Worm (Caenorhabditis elegans) whole organism, late embryonic: ENCODE results near the gene Y41E3.1.

Experiments
- K09A11.1 ChIP-seq: sonication (generic microtip); optimal IDR thresholded peaks from 2 replicates; lab custom pipeline; 2017; ENCODE audit warnings: antibody characterized with exemption, mild to moderate bottlenecking, missing genetic modification characterization, missing compliant biosample characterization; ENCODE audit not compliant: insufficient read depth
- T23F11.4 ChIP-seq: fragments of 200-800 bp; sonication (Bioruptor generic); optimal IDR thresholded peaks from 2 replicates; lab custom pipeline; 2018; ENCODE audit warnings: mild to moderate bottlenecking, missing genetic modification characterization, missing compliant biosample characterization
- Y22D7AL.16 ChIP-seq: sonication (generic microtip); optimal IDR thresholded peaks from 2 replicates; lab custom pipeline; 2016; ENCODE audit warnings: missing genetic modification characterization, missing compliant biosample characterization
- ahr-1 ChIP-seq: sonication (generic microtip); optimal IDR thresholded peaks from 2 replicates; lab custom pipeline; 2016; ENCODE audit warnings: missing genetic modification characterization, missing compliant biosample characterization
- ama-1 ChIP-seq: fragments of 150-350 bp; optimal IDR thresholded peaks from 2 replicates; lab custom pipeline; 2014
- ceh-22 ChIP-seq: sonication (generic microtip); optimal IDR thresholded peaks from 2 replicates; lab custom pipeline; 2017; ENCODE audit warnings: missing biosample characterization, missing genetic modification characterization
- ceh-24 ChIP-seq: sonication (generic microtip); optimal IDR thresholded peaks from 2 replicates; lab custom pipeline; 2016; ENCODE audit warnings: mild to moderate bottlenecking, missing genetic modification characterization, missing compliant biosample characterization
- ceh-30 ChIP-seq: fragments of 150-350 bp; optimal IDR thresholded peaks from 2 replicates; lab custom pipeline; 2014; ENCODE audit warnings: missing biosample characterization, missing genetic modification characterization
- ceh-31 ChIP-seq: sonication (generic microtip); optimal IDR thresholded peaks from 2 replicates; lab custom pipeline; 2016; ENCODE audit warnings: missing genetic modification characterization, missing compliant biosample characterization
- ceh-34 ChIP-seq: sonication (generic microtip); optimal IDR thresholded peaks from 2 replicates; lab custom pipeline; 2016; ENCODE audit warnings: mild to moderate bottlenecking, missing genetic modification characterization, missing compliant biosample characterization
- ceh-48 ChIP-seq: sonication (generic microtip); optimal IDR thresholded peaks from 2 replicates; lab custom pipeline; 2016; ENCODE audit warnings: missing genetic modification characterization, inconsistent platforms, missing compliant biosample characterization
- ceh-6 ChIP-seq: fragments of 200-800 bp; sonication (Bioruptor generic); optimal IDR thresholded peaks from 2 replicates; lab custom pipeline; 2018; ENCODE audit warnings: mild to moderate bottlenecking, missing genetic modification characterization, missing compliant biosample characterization
- ceh-9 ChIP-seq: sonication (generic microtip); optimal IDR thresholded peaks from 2 replicates; lab custom pipeline; 2016; ENCODE audit warnings: mild to moderate bottlenecking, missing genetic modification characterization, inconsistent platforms, missing compliant biosample characterization
- elt-2 ChIP-seq: sonication (generic microtip); optimal IDR thresholded peaks from 2 replicates; lab custom pipeline; 2016; ENCODE audit warnings: missing genetic modification reagents, missing genetic modification characterization, missing compliant biosample characterization
- elt-4 ChIP-seq: sonication (generic microtip); optimal IDR thresholded peaks from 2 replicates; lab custom pipeline; 2016; ENCODE audit warnings: missing genetic modification characterization, missing compliant biosample characterization
- eyg-1 ChIP-seq: sonication (generic microtip); optimal IDR thresholded peaks from 2 replicates; lab custom pipeline; 2016; ENCODE audit warnings: missing genotype, missing genetic modification characterization, missing compliant biosample characterization
- fkh-6 ChIP-seq: sonication (generic microtip); optimal IDR thresholded peaks from 2 replicates; lab custom pipeline; 2016; ENCODE audit warnings: missing genetic modification characterization, missing compliant biosample characterization
- gmeb-2 ChIP-seq: sonication (generic microtip); optimal IDR thresholded peaks from 2 replicates; lab custom pipeline; 2016; ENCODE audit warnings: missing genetic modification characterization, inconsistent platforms, missing compliant biosample characterization
- hlh-30 ChIP-seq: sonication (generic microtip); optimal IDR thresholded peaks from 2 replicates; lab custom pipeline; 2017; ENCODE audit warnings: antibody characterized with exemption, missing genetic modification characterization, missing compliant biosample characterization; ENCODE audit not compliant: insufficient read depth
- hlh-6 ChIP-seq: sonication (generic microtip); optimal IDR thresholded peaks from 2 replicates; lab custom pipeline; 2016; ENCODE audit warnings: missing genotype, missing genetic modification characterization, missing compliant biosample characterization
- hlh-8 ChIP-seq: sonication (generic microtip); optimal IDR thresholded peaks from 2 replicates; lab custom pipeline; 2016; ENCODE audit warnings: missing genotype, missing genetic modification characterization, missing compliant biosample characterization
- lim-6 ChIP-seq: sonication (generic microtip); optimal IDR thresholded peaks from 2 replicates; lab custom pipeline; 2016; ENCODE audit warnings: missing genetic modification characterization, missing compliant biosample characterization
- mec-3 ChIP-seq: sonication (generic microtip); optimal IDR thresholded peaks from 2 replicates; lab custom pipeline; 2016; ENCODE audit warnings: borderline replicate concordance, missing genetic modification characterization, missing compliant biosample characterization
- nfya-1 ChIP-seq: sonication (generic microtip); optimal IDR thresholded peaks from 2 replicates; lab custom pipeline; 2017; ENCODE audit warnings: missing genetic modification characterization, mild to moderate bottlenecking, missing compliant biosample characterization, antibody characterized with exemption, moderate library complexity
- odd-2 ChIP-seq: sonication (generic microtip); optimal IDR thresholded peaks from 2 replicates; lab custom pipeline; 2017; ENCODE audit warnings: antibody characterized with exemption, mild to moderate bottlenecking, missing genetic modification characterization, missing compliant biosample characterization
- pag-3 ChIP-seq: sonication (generic microtip); optimal IDR thresholded peaks from 2 replicates; lab custom pipeline; 2016; ENCODE audit warnings: missing compliant biosample characterization, missing genetic modification characterization, borderline replicate concordance
- pax-1 ChIP-seq: fragments of 150-350 bp; optimal IDR thresholded peaks from 2 replicates; lab custom pipeline; 2014; ENCODE audit warnings: missing biosample characterization, missing genetic modification characterization
- pha-4 ChIP-seq: fragments of 150-350 bp; optimal IDR thresholded peaks from 2 replicates; lab custom pipeline; 2018; ENCODE audit warnings: missing biosample characterization, missing genetic modification reagents, missing genetic modification characterization
- pros-1 ChIP-seq: fragments of 150-350 bp; optimal IDR thresholded peaks from 2 replicates; lab custom pipeline; 2014; ENCODE audit warnings: missing biosample characterization, missing genetic modification reagents, missing genetic modification characterization
- rnt-1 ChIP-seq: sonication (generic microtip); optimal IDR thresholded peaks from 2 replicates; lab custom pipeline; 2016; ENCODE audit warnings: missing genetic modification characterization, missing compliant biosample characterization
- sox-2 ChIP-seq: fragments of 200-800 bp; sonication (Bioruptor generic); IDR thresholded peaks from 2 replicates; pipeline ENCODE4 v1.3.6; 2022; ENCODE audit warnings: missing genetic modification reagents, missing genetic modification characterization, missing compliant biosample characterization
- tbx-2 ChIP-seq: sonication (generic microtip); optimal IDR thresholded peaks from 2 replicates; lab custom pipeline; 2016; ENCODE audit warnings: missing genetic modification characterization, missing compliant biosample characterization
- tbx-7 ChIP-seq: sonication (generic microtip); optimal IDR thresholded peaks from 2 replicates; lab custom pipeline; 2016; ENCODE audit warnings: missing genotype, missing genetic modification characterization, missing compliant biosample characterization
- ttx-3 ChIP-seq: sonication (generic microtip); optimal IDR thresholded peaks from 2 replicates; lab custom pipeline; 2016; ENCODE audit warnings: missing genetic modification reagents, missing genetic modification characterization, missing compliant biosample characterization
- unc-42 ChIP-seq: sonication (generic microtip); optimal IDR thresholded peaks from 2 replicates; lab custom pipeline; 2016; ENCODE audit warnings: missing genotype, missing genetic modification characterization, missing compliant biosample characterization
- unc-55 ChIP-seq: sonication (generic microtip); optimal IDR thresholded peaks from 2 replicates; lab custom pipeline; 2017; ENCODE audit warnings: missing biosample characterization, missing genetic modification reagents, missing genetic modification characterization
- unc-86 ChIP-seq: sonication (generic microtip); optimal IDR thresholded peaks from 2 replicates; lab custom pipeline; 2016; ENCODE audit warnings: missing genetic modification characterization, missing compliant biosample characterization

Gene Y41E3.1

DNA sequence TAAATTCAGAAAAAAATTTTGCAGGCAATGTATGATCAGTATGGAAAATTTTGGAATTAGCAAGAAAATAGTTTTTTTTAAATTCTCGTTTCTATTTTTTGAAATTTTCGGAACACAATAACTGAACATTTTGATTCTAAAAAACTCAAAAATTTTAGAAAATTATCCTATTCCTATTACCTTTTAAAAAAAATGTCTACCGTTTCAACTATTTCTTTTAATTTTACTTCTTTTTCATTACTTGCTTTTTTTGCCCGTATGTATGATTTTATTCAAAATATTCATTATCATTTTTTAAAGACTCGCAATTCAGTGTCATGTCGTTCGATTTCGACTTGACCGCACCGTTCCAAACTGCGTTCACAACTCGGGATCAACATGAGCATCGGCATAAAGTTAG is 22.6 kb upstream of the Y41E3.1 start, which contains the start of gene atln-2:
TSS of gene atln-2 (plus strand) at position 301 of the 400 bp plus-strand sequence.
- TF ChIP-seq ceh-24 (tag; lab: Kevin White, UChicago) (no peak), elt-4 (tag; lab: Kevin White, UChicago) (no peak), odd-2 (no peak), fkh-6 (tag; lab: Kevin White, UChicago) (no peak), ceh-9 (tag; lab: Kevin White, UChicago) (no peak), ahr-1 (tag; lab: Kevin White, UChicago) (no peak), gmeb-2 (no peak), unc-86 (tag; lab: Kevin White, UChicago) (no peak), nfya-1 (tag; lab: Kevin White, UChicago) (no peak)

DNA sequence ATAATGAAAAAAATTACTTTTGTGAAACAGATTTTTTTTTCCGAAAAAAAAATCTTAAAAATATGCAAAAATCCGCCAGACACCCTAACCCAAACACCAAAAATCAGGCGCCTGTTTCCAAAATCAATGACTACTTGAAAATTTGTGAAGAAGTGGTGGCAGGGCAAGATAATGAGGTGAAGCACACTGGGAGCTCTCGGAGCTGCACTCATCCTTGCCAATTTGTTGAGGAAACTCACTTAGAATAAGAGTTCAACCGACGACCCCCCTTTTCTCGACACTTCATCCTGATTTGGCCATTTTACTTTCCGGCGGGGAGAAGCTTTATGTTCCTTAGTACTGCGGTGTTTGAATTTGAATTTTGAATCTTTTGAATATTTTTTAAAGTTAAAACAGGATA is 19.5 kb upstream of the Y41E3.1 start:
- no peak for TF ChIP-seq elt-4 (tag; lab: Kevin White, UChicago)
- peak; percentile 49 for TF ChIP-seq unc-42 (tag; lab: Kevin White, UChicago)

ce11 chrIV:14960061-14960460 is 1.4 kb upstream of the Y41E3.1 start:
- TF ChIP-seq unc-42 (tag; lab: Kevin White, UChicago), result peak; percentile 84
- TF ChIP-seq ceh-9 (tag; lab: Kevin White, UChicago), result no peak
- TF ChIP-seq pha-4 (tag; lab: Kevin White, UChicago), result no peak
- no peak for TF ChIP-seq hlh-6
- no peak for TF ChIP-seq ceh-30 (tag; lab: Kevin White, UChicago)
- no peak for TF ChIP-seq mec-3 (tag; lab: Kevin White, UChicago)
- TF ChIP-seq hlh-8 (tag; lab: Kevin White, UChicago), result no peak
- TF ChIP-seq, all 69 proteins: peak for 1

ce11 chrIV:14959375-14959774 is 701 bp upstream of the Y41E3.1 start:
- TF ChIP-seq elt-4 (tag; lab: Kevin White, UChicago) (no peak), nfya-1 (tag; lab: Kevin White, UChicago) (peak; percentile 63), pax-1 (tag; lab: Kevin White, UChicago) (peak; percentile 68), lim-6 (tag; lab: Kevin White, UChicago) (no peak), unc-42 (tag; lab: Kevin White, UChicago) (peak; percentile 22), hlh-8 (tag; lab: Kevin White, UChicago) (no peak), hlh-30 (tag; lab: Kevin White, UChicago) (no peak), ceh-34 (no peak), pros-1 (tag; lab: Kevin White, UChicago) (no peak), tbx-7 (tag; lab: Kevin White, UChicago) (no peak), tbx-2 (tag; lab: Kevin White, UChicago) (peak; percentile 32), ceh-22 (tag; lab: Kevin White, UChicago) (no peak), T23F11.4 (no peak), elt-2 (tag; lab: Kevin White, UChicago) (peak; percentile 98), pag-3 (no peak), ama-1 (no peak), ceh-48 (tag; lab: Kevin White, UChicago) (no peak), ceh-31 (tag; lab: Kevin White, UChicago) (peak; percentile 9), ceh-6 (GFP tag; lab: Kevin White, UChicago) (no peak), unc-55 (peak; percentile 51), K09A11.1 (peak; percentile 12), ttx-3 (tag; lab: Kevin White, UChicago) (no peak), rnt-1 (tag; lab: Kevin White, UChicago) (peak; percentile 27), Y22D7AL.16 (tag; lab: Kevin White, UChicago) (no peak), sox-2 (GFP tag; lab: Robert Waterston, UW) (no peak), eyg-1 (no peak)
- TF ChIP-seq, all 69 proteins: peak for 9
